Worm (Caenorhabditis elegans): ENCODE data around the gene F26G1.10.

F26G1.10 gene

DNA sequence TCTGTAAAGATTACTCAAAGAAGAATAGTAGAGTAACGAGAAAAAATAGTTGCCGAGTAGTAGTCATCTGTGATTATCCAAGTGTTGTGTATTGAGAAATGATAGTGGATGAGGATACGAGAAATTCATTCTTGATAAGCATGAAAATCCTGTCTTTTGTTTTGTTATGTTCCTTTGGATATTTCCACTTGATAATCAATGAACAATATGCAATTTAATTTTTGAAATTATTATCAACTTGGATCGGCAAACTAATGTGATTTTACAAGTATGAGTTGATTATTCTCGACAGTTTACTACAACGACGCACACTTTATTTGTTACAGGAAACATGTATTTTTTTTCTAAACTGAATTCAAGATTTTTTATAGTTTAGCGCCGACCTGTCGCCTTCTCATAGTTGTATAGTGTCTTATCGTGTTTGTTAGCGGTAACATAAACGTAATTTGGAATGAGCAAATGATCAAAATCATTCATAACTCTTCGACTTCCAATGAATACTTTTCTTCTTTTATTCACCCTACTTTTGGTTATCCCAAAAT lies at the start of gene F26G1.10, which contains the start of gene F26G1.9:
Gene F26G1.10, plus strand, starts transcription at position 492 of the 542 bp plus-strand sequence.
Gene F26G1.9, minus strand, starts transcription at position 101 of the 542 bp plus-strand sequence.
- TF ChIP-seq aha-1 (tag) (peak; percentile 22), dmd-6 (GFP tag; IDR thresholded peaks at IDR 0.05) (no peak), ceh-82 (tag; optimal IDR thresholded peaks at IDR 0.05) (no peak)

DNA sequence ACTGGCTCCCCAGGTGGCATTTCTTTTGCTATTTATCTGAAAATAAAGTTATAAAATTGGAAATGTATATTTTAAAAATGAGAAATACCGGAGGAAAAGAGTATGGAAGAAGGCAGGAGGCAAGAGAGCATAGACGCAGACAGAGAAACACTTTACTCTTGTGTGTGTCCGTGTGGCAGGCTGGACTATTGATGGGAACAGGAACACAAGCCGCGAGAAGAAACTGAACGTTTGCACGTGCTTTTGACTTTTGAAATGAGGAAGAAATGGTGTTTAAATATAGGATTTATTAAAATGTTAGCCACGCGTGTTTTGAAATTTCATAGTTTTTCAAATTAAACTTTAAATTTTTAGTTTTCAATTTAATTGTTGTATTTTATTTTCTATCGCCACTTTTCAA lies 48.1 kb upstream of the F26G1.10 start, which contains the start of gene F10G7.10:
Gene F10G7.10, minus strand, starts transcription at position 145 of the 400 bp plus-strand sequence.
- peak in 1 of 2 experiments; percentile 59 for TF ChIP-seq unc-62 (GFP tag; optimal IDR thresholded peaks at IDR 0.05 in 1 of 2)
- TF ChIP-seq unc-62 (tag; optimal IDR thresholded peaks at IDR 0.05): no peak
- TF ChIP-seq mes-2 (tag; optimal IDR thresholded peaks at IDR 0.05; ENCODE audit: poor library complexity, severe bottlenecking): peak; percentile 31
- peak; percentile 42 for TF ChIP-seq hlh-11 (tag; optimal IDR thresholded peaks at IDR 0.05)
- TF ChIP-seq hmg-1.1 (GFP tag; IDR thresholded peaks at IDR 0.05): 0 out of 2 replicates have a peak, but pooled peaks have one; percentile 39
- peak; percentile 3 for TF ChIP-seq nhr-6 (tag; optimal IDR thresholded peaks at IDR 0.05)
- peak; percentile 83 for TF ChIP-seq hlh-30 (tag; optimal IDR thresholded peaks at IDR 0.05; ENCODE audit: insufficient read depth)
- no peak for TF ChIP-seq nhr-76 (tag; optimal IDR thresholded peaks at IDR 0.05)
- no peak for TF ChIP-seq ceh-32 (tag; optimal IDR thresholded peaks at IDR 0.05; ENCODE audit: poor library complexity)
- peak in 1 of 2 experiments; percentile 28 for TF ChIP-seq lsy-2 (tag; optimal IDR thresholded peaks at IDR 0.05)
- TF ChIP-seq daf-12 (tag; optimal IDR thresholded peaks at IDR 0.05): no peak
- no peak for TF ChIP-seq attf-4 (tag; optimal IDR thresholded peaks at IDR 0.05)
- TF ChIP-seq mxl-3 (GFP tag; optimal IDR thresholded peaks at IDR 0.05): peak; percentile 69
- no peak for TF ChIP-seq zip-2 (tag; optimal IDR thresholded peaks at IDR 0.05)
- no peak for TF ChIP-seq php-3 (GFP tag; IDR thresholded peaks at IDR 0.05)
- peak in 1 of 2 experiments; percentile 50 for TF ChIP-seq hif-1 (tag; optimal IDR thresholded peaks at IDR 0.05)
- no peak for TF ChIP-seq nhr-102 (tag; optimal IDR thresholded peaks at IDR 0.05)
- TF ChIP-seq daf-16 (GFP tag; optimal IDR thresholded peaks at IDR 0.05): no peak
- TF ChIP-seq daf-16 (tag; optimal IDR thresholded peaks at IDR 0.05): peak; percentile 29
- TF ChIP-seq mep-1 (tag; optimal IDR thresholded peaks at IDR 0.05): peak; percentile 0
- no peak for TF ChIP-seq ztf-7 (tag; optimal IDR thresholded peaks at IDR 0.05)
- peak; percentile 36 for TF ChIP-seq dve-1 (tag; optimal IDR thresholded peaks at IDR 0.05; ENCODE audit: insufficient read depth)
- TF ChIP-seq mdl-1 (tag; optimal IDR thresholded peaks at IDR 0.05): peak; percentile 30 to 84

ce11 chrII:4726750-4727384 lies 47.3 kb upstream of the F26G1.10 start:
- TF ChIP-seq Y75B8A.6 (GFP tag; IDR thresholded peaks at IDR 0.05) (no peak), unc-62 (GFP tag; optimal IDR thresholded peaks at IDR 0.05 in 1 of 2) (peak in 1 of 2 experiments; percentile 69), unc-62 (tag; optimal IDR thresholded peaks at IDR 0.05) (no peak), T26A8.4 (GFP tag; IDR thresholded peaks at IDR 0.05) (0 out of 2 replicates have a peak, but pooled peaks have one; percentile 23), nhr-6 (tag; optimal IDR thresholded peaks at IDR 0.05) (no peak), nhr-10 (tag; optimal IDR thresholded peaks at IDR 0.05) (no peak), lir-3 (tag; optimal IDR thresholded peaks at IDR 0.05) (no peak), nhr-237 (tag; optimal IDR thresholded peaks at IDR 0.05) (no peak), daf-16 (GFP tag; optimal IDR thresholded peaks at IDR 0.05) (no peak), daf-16 (tag; optimal IDR thresholded peaks at IDR 0.05) (peak; percentile 16), saeg-2 (GFP tag; IDR thresholded peaks at IDR 0.05) (no peak), ama-1 (optimal IDR thresholded peaks at IDR 0.05) (peak; percentile 75), pha-4 (GFP tag; IDR thresholded peaks at IDR 0.05) (no peak), pha-4 (tag; optimal IDR thresholded peaks at IDR 0.05) (no peak), tag-97 (GFP tag; IDR thresholded peaks at IDR 0.05) (no peak), fkh-10 (GFP tag; optimal IDR thresholded peaks at IDR 0.05) (no peak), lsy-2 (tag; optimal IDR thresholded peaks at IDR 0.05) (no peak), dve-1 (tag; optimal IDR thresholded peaks at IDR 0.05; ENCODE audit: insufficient read depth) (peak; percentile 47), nhr-41 (GFP tag; IDR thresholded peaks at IDR 0.05) (no peak)

Data from whole organism, L4 larva.